Fruit fly (Drosophila melanogaster): ENCODE results near the gene CBP.

Gene CBP

DNA sequence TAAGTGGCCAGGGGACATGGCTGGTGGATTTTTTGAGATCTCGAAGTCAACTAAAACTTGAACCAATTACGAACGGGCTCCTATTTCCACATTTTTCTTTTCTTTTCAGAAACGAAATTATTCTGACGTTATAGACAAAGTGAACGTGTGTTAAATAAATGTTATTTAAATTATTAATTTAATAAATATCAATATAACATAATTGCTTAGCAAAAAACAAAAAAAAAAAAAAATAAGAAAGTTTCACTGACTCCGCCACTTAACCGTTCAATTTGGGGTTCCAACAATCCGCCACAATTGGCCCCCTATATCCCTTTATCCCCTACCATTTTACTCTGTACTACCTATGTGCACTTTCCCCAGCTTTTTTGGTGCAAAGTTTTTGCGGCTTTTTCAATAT, 45.7 kb downstream of the CBP start, which contains the start of gene CG42781:
TSS of gene CG42781 (minus strand) at position 101 of the 400 bp plus-strand sequence.
- TF ChIP-seq brk (GFP tag; optimal IDR thresholded peaks at IDR 0.05): no peak
- TF ChIP-seq sv (GFP tag; optimal IDR thresholded peaks at IDR 0.05): no peak
- TF ChIP-seq CrebA (GFP tag; optimal IDR thresholded peaks at IDR 0.05; ENCODE audit: borderline replicate concordance): no peak
- no peak for TF ChIP-seq Vsx2 (GFP tag; optimal IDR thresholded peaks at IDR 0.05; ENCODE audit: partially characterized antibody)
- no peak for TF ChIP-seq psq (GFP tag; optimal IDR thresholded peaks at IDR 0.05)
- no peak for TF ChIP-seq dl (GFP tag; optimal IDR thresholded peaks at IDR 0.05; ENCODE audit: insufficient read depth in 1 of 2, partially characterized antibody in 2 of 2)
- no peak for TF ChIP-seq jim (GFP tag; optimal IDR thresholded peaks at IDR 0.05)
- TF ChIP-seq tai (GFP tag; optimal IDR thresholded peaks at IDR 0.05): no peak
- no peak for TF ChIP-seq dsf (GFP tag; optimal IDR thresholded peaks at IDR 0.05; ENCODE audit: borderline replicate concordance)
- no peak for TF ChIP-seq N (GFP tag; optimal IDR thresholded peaks at IDR 0.05)
- no peak for TF ChIP-seq sage (GFP tag; optimal IDR thresholded peaks at IDR 0.05)
- TF ChIP-seq rgr (GFP tag; optimal IDR thresholded peaks at IDR 0.05): no peak
- no peak for TF ChIP-seq Rel (GFP tag; optimal IDR thresholded peaks at IDR 0.05)
- no peak for TF ChIP-seq Rel (tag; optimal IDR thresholded peaks at IDR 0.05)
- TF ChIP-seq Jra (GFP tag; optimal IDR thresholded peaks at IDR 0.05): no peak
- no peak for TF ChIP-seq GATAd (GFP tag; optimal IDR thresholded peaks at IDR 0.05)
- no peak for TF ChIP-seq ey (GFP tag; optimal IDR thresholded peaks at IDR 0.05)
- TF ChIP-seq dmrt93B (GFP tag; optimal IDR thresholded peaks at IDR 0.05): no peak

Measured in whole organism, wandering third instar larva.